Worm (Caenorhabditis elegans) whole organism, L3 larva: ENCODE data around the gene Y39A1A.27.

Experiments
- ZK546.5 ChIP-seq: sonication (generic microtip); optimal IDR thresholded peaks from 2 replicates; lab custom pipeline; 2017; ENCODE audit warnings: missing biosample characterization, missing genetic modification characterization
- ceh-28 ChIP-seq: fragments of 150-350 bp; optimal IDR thresholded peaks from 2 replicates; lab custom pipeline; 2014; ENCODE audit warnings: missing biosample characterization, missing genetic modification reagents, missing genetic modification characterization
- egl-27 ChIP-seq: sonication (generic microtip); optimal IDR thresholded peaks from 4 replicates; lab custom pipeline; 2017; ENCODE audit warnings: missing biosample characterization, missing genetic modification reagents, missing genetic modification characterization
- lin-39 ChIP-seq: fragments of 150-350 bp; optimal IDR thresholded peaks from 2 replicates; lab custom pipeline; 2018; ENCODE audit warnings: missing biosample characterization, missing genetic modification reagents, missing genetic modification characterization
- mdl-1 ChIP-seq: fragments of 150-350 bp; optimal IDR thresholded peaks from 2 replicates; lab custom pipeline; 2014; ENCODE audit warnings: missing biosample characterization, missing genetic modification characterization
- nhr-237 ChIP-seq: fragments of 150-350 bp; optimal IDR thresholded peaks from 2 replicates; lab custom pipeline; 2014; ENCODE audit warnings: missing biosample characterization, missing genetic modification characterization
- nhr-25 ChIP-seq: sonication (generic microtip); optimal IDR thresholded peaks from 2 replicates; lab custom pipeline; 2017; ENCODE audit warnings: missing biosample characterization, missing genetic modification characterization
- nhr-77 ChIP-seq: fragments of 150-350 bp; optimal IDR thresholded peaks from 2 replicates; lab custom pipeline; 2014; ENCODE audit warnings: missing biosample characterization, missing genetic modification characterization
- pha-4 ChIP-seq: fragments of 150-350 bp; optimal IDR thresholded peaks from 2 replicates; lab custom pipeline; 2014; ENCODE audit warnings: missing biosample characterization, missing genetic modification reagents, missing genetic modification characterization
- pqm-1 ChIP-seq: fragments of 150-350 bp; optimal IDR thresholded peaks from 2 replicates; lab custom pipeline; 2017; ENCODE audit warnings: missing biosample characterization, missing genetic modification characterization, inconsistent platforms
- sea-2 ChIP-seq: fragments of 150-350 bp; sonication (generic microtip); optimal IDR thresholded peaks from 4 replicates; lab custom pipeline; 2014; ENCODE audit warnings: missing biosample characterization, missing genetic modification reagents, missing genetic modification characterization
- snpc-4 ChIP-seq: fragments of 150-350 bp; optimal IDR thresholded peaks from 2 replicates; lab custom pipeline; 2014; ENCODE audit warnings: missing biosample characterization, missing genetic modification characterization
- ztf-4 ChIP-seq: fragments of 150-350 bp; optimal IDR thresholded peaks from 2 replicates; lab custom pipeline; 2014; ENCODE audit warnings: missing biosample characterization, missing genetic modification characterization

- no peak for TF ChIP-seq sea-2
- TF ChIP-seq ztf-4 (tag; lab: Kevin White, UChicago), result no peak
- TF ChIP-seq pha-4 (tag; lab: Kevin White, UChicago), result no peak
- TF ChIP-seq snpc-4 (tag; lab: Kevin White, UChicago), result no peak
- TF ChIP-seq egl-27 (tag; lab: Kevin White, UChicago), result no peak
- no peak for TF ChIP-seq mdl-1 (tag; lab: Kevin White, UChicago)
- no peak for TF ChIP-seq nhr-237 (tag; lab: Kevin White, UChicago)
- TF ChIP-seq nhr-77, result no peak
- TF ChIP-seq nhr-25 (tag; lab: Kevin White, UChicago), result no peak
- no peak for TF ChIP-seq lin-39
- no peak for TF ChIP-seq ZK546.5
- TF ChIP-seq ceh-28 (tag; lab: Kevin White, UChicago), result no peak
- no peak for TF ChIP-seq pqm-1 (tag; lab: Kevin White, UChicago)
These were observed 15.9 kb downstream of the Y39A1A.27 start, which contains the start of gene cnt-2 for ce11 chrIII:10654718-10655117.
